Worm (Caenorhabditis elegans) whole organism, L1 larva: ENCODE measurements around the gene ZK867.2.

Experiments used
- nhr-71 ChIP-seq: sonication (generic microtip); optimal IDR thresholded peaks from 2 replicates; lab custom pipeline; 2016; ENCODE audit warnings: mild to moderate bottlenecking, missing genetic modification characterization, moderate library complexity, missing compliant biosample characterization
- pag-3 ChIP-seq: sonication (generic microtip); optimal IDR thresholded peaks from 2 replicates; lab custom pipeline; 2017; ENCODE audit warnings: missing genetic modification characterization, mild to moderate bottlenecking, missing compliant biosample characterization, antibody characterized with exemption, borderline replicate concordance; ENCODE audit not compliant: insufficient read depth
- ztf-4 ChIP-seq: fragments of 150-350 bp; optimal IDR thresholded peaks from 2 replicates; lab custom pipeline; 2014; ENCODE audit warnings: missing biosample characterization, missing genetic modification characterization

DNA sequence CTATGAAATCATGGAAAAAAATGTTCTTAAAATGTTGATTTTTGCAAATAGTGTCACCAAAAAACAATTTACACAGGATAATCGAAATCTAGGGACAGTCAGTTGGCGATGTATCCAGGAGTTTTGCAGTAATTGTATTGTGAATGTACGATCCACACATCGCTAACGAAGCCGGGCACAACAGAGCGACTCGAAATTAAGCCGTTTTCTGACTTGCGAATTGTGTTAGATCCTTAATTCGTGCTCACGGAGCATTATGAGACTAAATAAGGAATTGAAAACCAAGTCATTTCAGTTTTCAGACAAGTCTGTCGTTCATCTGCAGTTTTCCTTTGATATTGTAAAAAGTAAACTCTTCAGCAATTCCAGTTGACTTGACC is 27.5 kb downstream of the ZK867.2 start:
- no peak for TF ChIP-seq pag-3 (tag; lab: Kevin White, UChicago)
- TF ChIP-seq ztf-4 = no peak
- no peak for TF ChIP-seq nhr-71 (tag; lab: Kevin White, UChicago)
